Fruit fly (Drosophila melanogaster): Measurements from ENCODE around the gene CG34376.

The CG34376 gene

dm6 chr3R:22468829-22469487, 21.1 kb downstream of the CG34376 start (continued):
- TF ChIP-seq Nf-YA (GFP tag; IDR thresholded peaks at IDR 0.05) (peak; percentile 73), Dref (GFP tag; IDR thresholded peaks at IDR 0.05) (no peak; the same call in 1 of the 2 replicates), Gsc (GFP tag; IDR thresholded peaks at IDR 0.05) (peak; percentile 46), Ada2b (GFP tag; IDR thresholded peaks at IDR 0.05) (peak; percentile 87), hb (GFP tag; IDR thresholded peaks at IDR 0.05; ENCODE audit: partially characterized antibody) (no peak), CG15696 (tag; optimal IDR thresholded peaks at IDR 0.05) (peak; percentile 10), CG2889 (GFP tag; IDR thresholded peaks at IDR 0.05) (peak; percentile 62), CG3163 (GFP tag; optimal IDR thresholded peaks at IDR 0.05) (peak; percentile 71), CG3995 (GFP tag; optimal IDR thresholded peaks at IDR 0.05) (peak; percentile 23), row (GFP tag; IDR thresholded peaks at IDR 0.05) (peak; percentile 93), onecut (GFP tag; IDR thresholded peaks at IDR 0.05) (peak; percentile 81), TFAM (GFP tag; optimal IDR thresholded peaks at IDR 0.05) (no peak), CG10274 (GFP tag; optimal IDR thresholded peaks at IDR 0.05) (peak; percentile 98), CG31388 (GFP tag; optimal IDR thresholded peaks at IDR 0.05) (peak; percentile 67), CG11247 (GFP tag; IDR thresholded peaks at IDR 0.05) (peak; percentile 81), ab (GFP tag; optimal IDR thresholded peaks at IDR 0.05) (peak; percentile 60), Six4 (GFP tag; optimal IDR thresholded peaks at IDR 0.05) (peak; percentile 69), Deaf1 (tag; optimal IDR thresholded peaks at IDR 0.05) (peak; percentile 70), Rx (GFP tag; IDR thresholded peaks at IDR 0.05) (peak; percentile 67), sisA (GFP tag; IDR thresholded peaks at IDR 0.05) (peak; percentile 83), CG14667 (GFP tag; IDR thresholded peaks at IDR 0.05) (peak; percentile 82), CG1647 (GFP tag; optimal IDR thresholded peaks at IDR 0.05) (peak; percentile 86), trh (GFP tag; optimal IDR thresholded peaks at IDR 0.05) (peak; percentile 50), Vsx1 (GFP tag; optimal IDR thresholded peaks at IDR 0.05) (peak; percentile 43), CG8924 (tag; optimal IDR thresholded peaks at IDR 0.05) (peak; percentile 87), CG7556 (GFP tag; optimal IDR thresholded peaks at IDR 0.05) (peak; percentile 91), CG13424 (tag; optimal IDR thresholded peaks at IDR 0.05) (peak; percentile 90), pros (GFP tag; optimal IDR thresholded peaks at IDR 0.05) (no peak), fd96Cb (tag; optimal IDR thresholded peaks at IDR 0.05) (peak; percentile 84), NFAT (GFP tag; IDR thresholded peaks at IDR 0.05) (peak; percentile 69), Gug (GFP tag; IDR thresholded peaks at IDR 0.05) (peak; percentile 79), Chrac-16 (GFP tag; optimal IDR thresholded peaks at IDR 0.05) (peak; percentile 81), sens (GFP tag) (peak; percentile 96), CG3407 (GFP tag; optimal IDR thresholded peaks at IDR 0.05) (peak; percentile 47), Hr39 (optimal IDR thresholded peaks at IDR 0.05) (no peak), HLH3B (GFP tag; IDR thresholded peaks at IDR 0.05) (peak; percentile 87), Ssrp (tag; optimal IDR thresholded peaks at IDR 0.05) (peak; percentile 69), Asciz (GFP tag; optimal IDR thresholded peaks at IDR 0.05) (peak; percentile 72), tio (GFP tag; optimal IDR thresholded peaks at IDR 0.05) (no peak), CG2875 (GFP tag; optimal IDR thresholded peaks at IDR 0.05) (peak; percentile 54), CG3065 (GFP tag; optimal IDR thresholded peaks at IDR 0.05) (no peak), tgo (GFP tag; IDR thresholded peaks at IDR 0.05) (peak; percentile 87), Oli (tag; optimal IDR thresholded peaks at IDR 0.05) (peak; percentile 89), CG17568 (GFP tag; optimal IDR thresholded peaks at IDR 0.05) (no peak), CG7839 (tag; optimal IDR thresholded peaks at IDR 0.05) (peak; percentile 92), Hr51 (GFP tag; optimal IDR thresholded peaks at IDR 0.05) (peak; percentile 84 to 96), CG9609 (GFP tag; optimal IDR thresholded peaks at IDR 0.05) (peak; percentile 81), CG4730 (GFP tag; IDR thresholded peaks at IDR 0.05) (peak; percentile 80), CG4617 (GFP tag; optimal IDR thresholded peaks at IDR 0.05; ENCODE audit: borderline replicate concordance) (peak; percentile 43), zfh1 (GFP tag; IDR thresholded peaks at IDR 0.05) (peak; percentile 71), jigr1 (GFP tag; IDR thresholded peaks at IDR 0.05) (peak; percentile 64; the same call in 2 of the 3 replicates)
